Worm (Caenorhabditis elegans) whole organism, L1 larva: Measurements from ENCODE around the gene R07G3.7.

ENCODE experiments used
- C16A3.4 ChIP-seq: fragments of 150-350 bp; optimal IDR thresholded peaks from 2 replicates; lab custom pipeline; 2014; ENCODE audit warnings: missing biosample characterization, missing genetic modification characterization
- C34B4.2 ChIP-seq: sonication (generic microtip); optimal IDR thresholded peaks from 2 replicates; lab custom pipeline; 2017; ENCODE audit warnings: mild to moderate bottlenecking, missing genetic modification characterization, missing compliant biosample characterization
- F16B12.6 ChIP-seq: fragments of 150-350 bp; optimal IDR thresholded peaks from 2 replicates; lab custom pipeline; 2014; ENCODE audit warnings: missing biosample characterization, missing genetic modification characterization
- alr-1 ChIP-seq: fragments of 200-800 bp; sonication (Bioruptor generic); optimal IDR thresholded peaks from 2 replicates; lab custom pipeline; 2018; ENCODE audit warnings: borderline replicate concordance, mild to moderate bottlenecking, missing genetic modification characterization, missing compliant biosample characterization
- ama-1 ChIP-seq: fragments of 150-350 bp; optimal IDR thresholded peaks from 2 replicates; lab custom pipeline; 2014
- blmp-1 ChIP-seq: fragments of 150-350 bp; optimal IDR thresholded peaks from 2 replicates; lab custom pipeline; 2014; ENCODE audit warnings: missing biosample characterization, missing genetic modification characterization
- ceh-88 ChIP-seq: fragments of 200-800 bp; sonication (Bioruptor generic); IDR thresholded peaks from 2 replicates; pipeline ENCODE4 v1.3.6; 2022; ENCODE audit warnings: missing genetic modification characterization, missing compliant biosample characterization
- ceh-90 ChIP-seq: sonication (generic microtip); optimal IDR thresholded peaks from 2 replicates; lab custom pipeline; 2016; ENCODE audit warnings: missing genetic modification characterization, missing compliant biosample characterization
- ces-1 ChIP-seq: fragments of 150-350 bp; optimal IDR thresholded peaks from 2 replicates; lab custom pipeline; 2014; ENCODE audit warnings: missing biosample characterization, missing genetic modification reagents, missing genetic modification characterization
- dpl-1 ChIP-seq, 3 experiments: fragments of 150-350 bp in 2 of 3; sonication (generic microtip) in 1 of 3; optimal IDR thresholded peaks; 2 replicates each; lab custom pipeline; 2014 to 2017; ENCODE audit warnings: missing biosample characterization in 3 of 3, missing genetic modification characterization in 3 of 3, missing genetic modification reagents in 3 of 3
- efl-1 ChIP-seq, 4 experiments: fragments of 150-350 bp; optimal IDR thresholded peaks in 3 of 4; peaks in 1 of 4; 1 replicate in 1 of 4; 2 replicates in 3 of 4; lab custom pipeline; 2014; ENCODE audit warnings: missing biosample characterization in 2 of 4, missing genetic modification characterization in 2 of 4, missing genetic modification reagents in 2 of 4
- fkh-10 ChIP-seq: sonication (generic microtip); optimal IDR thresholded peaks from 2 replicates; lab custom pipeline; 2017; ENCODE audit warnings: missing biosample characterization, missing genetic modification reagents, missing genetic modification characterization
- fkh-8 ChIP-seq: sonication (generic microtip); optimal IDR thresholded peaks from 2 replicates; lab custom pipeline; 2016; ENCODE audit warnings: mild to moderate bottlenecking, missing genetic modification characterization, missing compliant biosample characterization
- grh-1 ChIP-seq: fragments of 200-800 bp; sonication (Bioruptor generic); IDR thresholded peaks from 2 replicates; pipeline ENCODE4 v1.3.6; 2022; ENCODE audit warnings: missing genetic modification reagents, missing genetic modification characterization, missing compliant biosample characterization
- hlh-17 ChIP-seq: fragments of 200-800 bp; sonication (Bioruptor generic); optimal IDR thresholded peaks from 2 replicates; lab custom pipeline; 2018; ENCODE audit warnings: missing genetic modification characterization, mild to moderate bottlenecking, missing compliant biosample characterization, moderate library complexity, borderline replicate concordance
- hpl-2 ChIP-seq: fragments of 150-350 bp; optimal IDR thresholded peaks from 2 replicates; lab custom pipeline; 2014; ENCODE audit warnings: missing biosample characterization, missing genetic modification reagents, missing genetic modification characterization
- lin-13 ChIP-seq: fragments of 150-350 bp; optimal IDR thresholded peaks from 2 replicates; lab custom pipeline; 2014; ENCODE audit warnings: missing biosample characterization, missing genetic modification reagents, missing genetic modification characterization
- lin-14 ChIP-seq: fragments of 200-800 bp; sonication (Bioruptor generic); optimal IDR thresholded peaks from 2 replicates; lab custom pipeline; 2018; ENCODE audit warnings: mild to moderate bottlenecking, missing genetic modification characterization, moderate library complexity, missing compliant biosample characterization
- lin-15B ChIP-seq: fragments of 150-350 bp; sonication (generic microtip); optimal IDR thresholded peaks from 3 replicates; lab custom pipeline; 2014; ENCODE audit warnings: missing biosample characterization, missing genetic modification characterization
- lin-35 ChIP-seq, 2 experiments: fragments of 150-350 bp; optimal IDR thresholded peaks; 2 replicates each; lab custom pipeline; 2014; ENCODE audit warnings: missing biosample characterization in 2 of 2, missing genetic modification characterization in 2 of 2, missing genetic modification reagents in 2 of 2
- lir-3 ChIP-seq: sonication (generic microtip); optimal IDR thresholded peaks from 2 replicates; lab custom pipeline; 2016; ENCODE audit warnings: mild to moderate bottlenecking, missing genetic modification characterization, moderate library complexity, missing compliant biosample characterization; ENCODE audit not compliant: poor library complexity
- lsy-2 ChIP-seq, 2 experiments: fragments of 150-350 bp; optimal IDR thresholded peaks; 2 replicates each; lab custom pipeline; 2014; ENCODE audit warnings: missing biosample characterization in 2 of 2, missing genetic modification characterization in 2 of 2
- mab-9 ChIP-seq: fragments of 200-800 bp; sonication (Bioruptor generic); IDR thresholded peaks from 2 replicates; pipeline ENCODE4 v1.3.6; 2022; ENCODE audit warnings: missing genetic modification reagents, missing genetic modification characterization, missing compliant biosample characterization
- mef-2 ChIP-seq: fragments of 150-350 bp; optimal IDR thresholded peaks from 2 replicates; lab custom pipeline; 2014; ENCODE audit warnings: missing biosample characterization, missing genetic modification characterization
- mep-1 ChIP-seq: fragments of 150-350 bp; optimal IDR thresholded peaks from 2 replicates; lab custom pipeline; 2014; ENCODE audit warnings: missing biosample characterization, missing genetic modification characterization
- nhr-20 ChIP-seq: sonication (generic microtip); optimal IDR thresholded peaks from 2 replicates; lab custom pipeline; 2016; ENCODE audit warnings: mild to moderate bottlenecking, missing genetic modification characterization, missing compliant biosample characterization
- nhr-237 ChIP-seq: fragments of 150-350 bp; optimal IDR thresholded peaks from 2 replicates; lab custom pipeline; 2014; ENCODE audit warnings: missing biosample characterization, missing genetic modification characterization
- nhr-28 ChIP-seq: fragments of 150-350 bp; optimal IDR thresholded peaks from 2 replicates; lab custom pipeline; 2014; ENCODE audit warnings: missing biosample characterization, missing genetic modification characterization
- nhr-71 ChIP-seq: sonication (generic microtip); optimal IDR thresholded peaks from 2 replicates; lab custom pipeline; 2016; ENCODE audit warnings: mild to moderate bottlenecking, missing genetic modification characterization, moderate library complexity, missing compliant biosample characterization
- nhr-77 ChIP-seq: fragments of 150-350 bp; optimal IDR thresholded peaks from 2 replicates; lab custom pipeline; 2014; ENCODE audit warnings: missing biosample characterization, missing genetic modification characterization
- nhr-85 ChIP-seq: sonication (generic microtip); peaks from one replicate; lab custom pipeline; 2016; ENCODE audit warnings: missing genetic modification characterization, inconsistent platforms, missing compliant biosample characterization
- rnt-1 ChIP-seq: sonication (generic microtip); optimal IDR thresholded peaks from 2 replicates; lab custom pipeline; 2016; ENCODE audit warnings: mild to moderate bottlenecking, missing genetic modification characterization, moderate library complexity, missing compliant biosample characterization
- skn-1 ChIP-seq: fragments of 150-350 bp; optimal IDR thresholded peaks from 2 replicates; lab custom pipeline; 2014; ENCODE audit warnings: missing biosample characterization, missing genetic modification characterization
- snu-23 ChIP-seq: sonication (generic microtip); optimal IDR thresholded peaks from 2 replicates; lab custom pipeline; 2016; ENCODE audit warnings: missing genetic modification characterization, missing compliant biosample characterization
- swsn-7 ChIP-seq: sonication (generic microtip); optimal IDR thresholded peaks from 2 replicates; lab custom pipeline; 2016; ENCODE audit warnings: missing genetic modification characterization, missing compliant biosample characterization
- unc-62 ChIP-seq: fragments of 150-350 bp; optimal IDR thresholded peaks from 2 replicates; lab custom pipeline; 2014; ENCODE audit warnings: missing biosample characterization, missing genetic modification reagents, missing genetic modification characterization
- ztf-11 ChIP-seq, 2 experiments: sonication (generic microtip); optimal IDR thresholded peaks; 2 replicates each; lab custom pipeline; 2016 to 2017; ENCODE audit warnings: missing genetic modification characterization in 2 of 2, missing biosample characterization in 1 of 2, missing compliant biosample characterization in 1 of 2
- ztf-4 ChIP-seq: fragments of 150-350 bp; optimal IDR thresholded peaks from 2 replicates; lab custom pipeline; 2014; ENCODE audit warnings: missing biosample characterization, missing genetic modification characterization

Gene R07G3.7

ce11 chrII:7621513-7621912 is 8.0 kb upstream of the R07G3.7 start (continued):
- TF ChIP-seq snu-23 (GFP tag; lab: Kevin White, UChicago) = peak; percentile 38
- TF ChIP-seq blmp-1 (tag; lab: Kevin White, UChicago) = peak; percentile 100
- TF ChIP-seq fkh-10 (GFP tag; lab: Kevin White, UChicago) = no peak
- TF ChIP-seq ceh-88 (GFP tag; lab: Robert Waterston, UW) = no peak
- TF ChIP-seq nhr-77 (tag; lab: Kevin White, UChicago) = no peak
- no peak for TF ChIP-seq alr-1

ce11 chrII:7620413-7620812 is 6.9 kb upstream of the R07G3.7 start, which contains the start of gene R07G3.8:
Gene R07G3.8 (minus strand): TSS chrII:7620513.
- no peak for TF ChIP-seq hlh-17 (GFP tag; lab: Kevin White, UChicago)
- no peak for TF ChIP-seq hpl-2
- no peak for TF ChIP-seq fkh-10 (GFP tag; lab: Kevin White, UChicago)
- no peak for TF ChIP-seq nhr-71 (tag; lab: Kevin White, UChicago)
- no peak for TF ChIP-seq ama-1 (lab: Kevin White, UChicago)
- TF ChIP-seq mep-1 = no peak
- no peak for TF ChIP-seq ztf-11 (tag; optimal IDR thresholded peaks at IDR 0.05; lab: Kevin White, UChicago)
- TF ChIP-seq swsn-7 (tag; lab: Kevin White, UChicago) = no peak
- TF ChIP-seq ces-1 = no peak
- TF ChIP-seq skn-1 (tag; lab: Kevin White, UChicago) = no peak
- no peak for TF ChIP-seq nhr-28 (tag; lab: Kevin White, UChicago)
- no peak for TF ChIP-seq mab-9 (GFP tag; lab: Robert Waterston, UW)

ce11 chrII:7618212-7618611 is 4.7 kb upstream of the R07G3.7 start:
- TF ChIP-seq mef-2 (tag; lab: Kevin White, UChicago) = no peak
- no peak for TF ChIP-seq C34B4.2 (tag; lab: Kevin White, UChicago)
- TF ChIP-seq efl-1 (optimal IDR thresholded peaks at IDR 0.05; lab: Kevin White, UChicago) = no peak
- TF ChIP-seq efl-1 (GFP tag; optimal IDR thresholded peaks at IDR 0.05 in 1 of 2; lab: Kevin White, UChicago) = peak in 1 of 2 experiments; percentile 63
- TF ChIP-seq ama-1 (lab: Kevin White, UChicago) = no peak
- peak; percentile 6 for TF ChIP-seq mep-1
- TF ChIP-seq grh-1 (GFP tag; lab: Robert Waterston, UW) = no peak
- TF ChIP-seq lin-14 (GFP tag; lab: Kevin White, UChicago) = no peak

DNA sequence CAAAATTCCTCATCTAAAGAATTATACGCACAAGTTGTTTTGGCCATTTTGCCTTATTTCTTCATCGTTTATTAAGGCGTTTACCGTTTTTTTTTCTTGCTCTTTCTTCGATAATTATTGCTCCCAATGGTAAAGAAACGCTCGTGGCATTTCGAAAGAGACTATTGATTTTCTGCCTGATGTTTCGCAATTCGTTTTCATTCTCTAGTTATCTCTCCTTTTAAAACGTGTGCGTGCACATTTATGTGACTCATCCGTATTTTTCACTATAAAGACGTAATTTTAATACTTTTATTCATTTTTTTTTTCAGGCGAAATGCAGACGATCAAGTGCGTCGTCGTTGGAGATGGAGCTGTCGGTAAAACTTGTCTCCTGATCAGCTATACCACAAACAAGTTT is 2.6 kb upstream of the R07G3.7 start, which contains the start of gene cdc-42:
Gene cdc-42, plus strand, starts transcription at position 312 of the 400 bp plus-strand sequence.
- no peak for TF ChIP-seq ces-1
- TF ChIP-seq lin-15B (tag; lab: Kevin White, UChicago) = no peak
- TF ChIP-seq skn-1 (tag; lab: Kevin White, UChicago) = peak; percentile 16
- TF ChIP-seq unc-62 (GFP tag; lab: Kevin White, UChicago) = no peak
- TF ChIP-seq efl-1 (optimal IDR thresholded peaks at IDR 0.05; lab: Kevin White, UChicago) = no peak
- peak in 1 of 2 experiments; percentile 78 for TF ChIP-seq efl-1 (GFP tag; optimal IDR thresholded peaks at IDR 0.05 in 1 of 2; lab: Kevin White, UChicago)
- TF ChIP-seq mab-9 (GFP tag; lab: Robert Waterston, UW) = no peak
- TF ChIP-seq nhr-85 (tag; lab: Kevin White, UChicago) = peak; percentile 37
- no peak for TF ChIP-seq nhr-237

DNA sequence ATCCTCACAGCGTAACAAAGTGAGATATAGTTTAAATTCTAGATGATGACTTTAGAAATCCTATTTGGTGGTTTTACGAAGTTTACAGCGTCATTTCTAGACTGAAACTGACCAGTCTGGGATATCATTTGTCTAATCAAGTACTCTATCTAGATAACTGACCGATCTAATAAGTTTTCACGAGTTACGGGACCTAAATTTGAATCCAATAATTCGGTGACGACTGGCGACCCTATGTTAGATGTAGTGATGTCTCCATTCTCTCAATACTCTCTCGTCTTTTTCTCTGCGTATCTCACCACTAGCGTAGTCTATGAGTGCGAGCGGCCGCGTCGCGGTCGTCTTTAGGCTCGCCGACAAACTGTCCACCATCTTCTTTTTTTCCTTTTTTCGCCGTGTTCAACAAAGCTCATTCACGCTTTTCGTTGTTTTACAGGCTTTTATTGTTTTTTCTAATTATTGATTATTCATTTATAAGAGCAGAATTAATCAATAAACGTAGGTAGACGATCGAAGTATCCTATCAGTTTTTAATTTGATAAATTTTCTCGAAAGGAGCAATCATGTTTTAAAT is 1.9 kb upstream of the R07G3.7 start:
- TF ChIP-seq lin-13 (GFP tag; lab: Kevin White, UChicago) (peak; percentile 14), lin-14 (GFP tag; lab: Kevin White, UChicago) (peak; percentile 32), lsy-2 (tag; optimal IDR thresholded peaks at IDR 0.05; lab: Kevin White, UChicago) (peak; percentile 10 to 48), lir-3 (tag; lab: Kevin White, UChicago) (no peak), fkh-8 (tag; lab: Kevin White, UChicago) (no peak), nhr-71 (tag; lab: Kevin White, UChicago) (peak; percentile 45), C16A3.4 (tag; lab: Kevin White, UChicago) (peak; percentile 4), F16B12.6 (tag; lab: Kevin White, UChicago) (peak; percentile 21), rnt-1 (tag; lab: Kevin White, UChicago) (peak; percentile 16), dpl-1 (GFP tag; optimal IDR thresholded peaks at IDR 0.05; lab: Kevin White, UChicago) (peak in 1 of 3 experiments; percentile 10), ceh-90 (tag; lab: Kevin White, UChicago) (no peak), nhr-20 (peak; percentile 35), swsn-7 (tag; lab: Kevin White, UChicago) (peak; percentile 23), mep-1 (peak; percentile 17), blmp-1 (tag; lab: Kevin White, UChicago) (peak; percentile 29), snu-23 (GFP tag; lab: Kevin White, UChicago) (peak; percentile 40), lin-35 (GFP tag; optimal IDR thresholded peaks at IDR 0.05; lab: Kevin White, UChicago) (peak in 1 of 2 experiments; percentile 61), ztf-4 (no peak), efl-1 (optimal IDR thresholded peaks at IDR 0.05; lab: Kevin White, UChicago) (peak; percentile 30 to 49), efl-1 (GFP tag; optimal IDR thresholded peaks at IDR 0.05 in 1 of 2; lab: Kevin White, UChicago) (peak; percentile 20 to 78), hpl-2 (no peak)
- TF ChIP-seq, all 84 proteins: peak for 15
